Fruit fly (Drosophila melanogaster) whole organism, embryonic: ENCODE data around the gene CG10011.
A peak's percentile ranks its signal among the peaks of the same experiment; 100 is the strongest.

Experiments used
- ATbp ChIP-seq: fragments of 200-800 bp; sonication (Bioruptor generic); optimal IDR thresholded peaks from 2 replicates; lab custom pipeline; 2017; ENCODE audit warnings: missing biosample characterization, mild to moderate bottlenecking, missing genetic modification characterization, missing genetic modification reagents
- CG12219 ChIP-seq: fragments of 200-800 bp; sonication (Bioruptor generic); optimal IDR thresholded peaks from 3 replicates; lab custom pipeline; 2018; ENCODE audit warnings: missing biosample characterization, mild to moderate bottlenecking, missing genetic modification characterization
- CG12942 ChIP-seq: fragments of 200-800 bp; sonication (Bioruptor generic); optimal IDR thresholded peaks from 3 replicates; lab custom pipeline; 2016; ENCODE audit warnings: missing biosample characterization, missing genetic modification characterization
- CG13296 ChIP-seq: fragments of 200-800 bp; sonication (Bioruptor generic); optimal IDR thresholded peaks from 3 replicates; lab custom pipeline; 2018; ENCODE audit warnings: missing biosample characterization, mild to moderate bottlenecking, missing genetic modification characterization
- CG13624 ChIP-seq: fragments of 200-800 bp; sonication (Bioruptor generic); optimal IDR thresholded peaks from 2 replicates; lab custom pipeline; 2016; ENCODE audit warnings: missing biosample characterization, missing genetic modification characterization
- CG13894 ChIP-seq: fragments of 200-800 bp; sonication (Bioruptor generic); optimal IDR thresholded peaks from 3 replicates; lab custom pipeline; 2018; ENCODE audit warnings: missing biosample characterization, mild to moderate bottlenecking, missing genetic modification characterization, moderate library complexity
- CG1529 ChIP-seq: fragments of 200-800 bp; sonication (Bioruptor generic); optimal IDR thresholded peaks from 3 replicates; lab custom pipeline; 2018; ENCODE audit warnings: missing biosample characterization, missing genetic modification characterization
- CG15601 ChIP-seq: fragments of 200-800 bp; sonication (Bioruptor generic); optimal IDR thresholded peaks from 3 replicates; lab custom pipeline; 2019; ENCODE audit warnings: missing biosample characterization, mild to moderate bottlenecking, missing genetic modification characterization, moderate library complexity
- CG1647 ChIP-seq: fragments of 200-800 bp; sonication (Bioruptor generic); optimal IDR thresholded peaks from 3 replicates; lab custom pipeline; 2016; ENCODE audit warnings: missing biosample characterization, missing genetic modification characterization
- CG17568 ChIP-seq: fragments of 200-800 bp; sonication (Bioruptor generic); optimal IDR thresholded peaks from 2 replicates; lab custom pipeline; 2018; ENCODE audit warnings: missing biosample characterization, mild to moderate bottlenecking, missing genetic modification characterization, moderate library complexity
- CG1832 ChIP-seq: fragments of 200-800 bp; sonication (Bioruptor generic); optimal IDR thresholded peaks from 2 replicates; lab custom pipeline; 2017; ENCODE audit warnings: missing biosample characterization, mild to moderate bottlenecking, missing genetic modification characterization, inconsistent platforms
- CG18619 ChIP-seq: fragments of 200-800 bp; sonication (Bioruptor generic); optimal IDR thresholded peaks from 3 replicates; lab custom pipeline; 2017; ENCODE audit warnings: missing biosample characterization, mild to moderate bottlenecking, missing genetic modification characterization
- CG2202 ChIP-seq: fragments of 200-800 bp; sonication (Bioruptor generic); optimal IDR thresholded peaks from 2 replicates; lab custom pipeline; 2018; ENCODE audit warnings: missing biosample characterization, mild to moderate bottlenecking, missing genetic modification characterization
- CG2889 ChIP-seq: fragments of 200-800 bp; sonication (Bioruptor generic); IDR thresholded peaks from 3 replicates; pipeline ENCODE4 v1.3.6; 2022; ENCODE audit warnings: missing biosample characterization, missing genetic modification characterization
- CG30403 ChIP-seq: fragments of 200-800 bp; sonication (Bioruptor generic); optimal IDR thresholded peaks from 3 replicates; lab custom pipeline; 2016; ENCODE audit warnings: missing biosample characterization, missing genetic modification characterization
- CG31224 ChIP-seq: fragments of 200-800 bp; sonication (Bioruptor generic); IDR thresholded peaks from 2 replicates; pipeline ENCODE4 v1.3.6; 2022; ENCODE audit warnings: missing biosample characterization, missing genetic modification characterization
- CG33213 ChIP-seq: fragments of 200-800 bp; sonication (Bioruptor generic); optimal IDR thresholded peaks from 3 replicates; lab custom pipeline; 2016; ENCODE audit warnings: missing biosample characterization, missing genetic modification characterization
- CG42726 ChIP-seq: fragments of 200-800 bp; sonication (Bioruptor generic); IDR thresholded peaks from 2 replicates; pipeline ENCODE4 v1.3.6; 2022; ENCODE audit warnings: missing biosample characterization, missing genetic modification characterization; ENCODE audit not compliant: partially characterized antibody
- CG6689 ChIP-seq: fragments of 200-800 bp; sonication (Bioruptor generic); IDR thresholded peaks from 2 replicates; pipeline ENCODE4 v1.3.6; 2022; ENCODE audit warnings: missing biosample characterization, missing genetic modification characterization
- CG7745 ChIP-seq: fragments of 200-800 bp; sonication (Bioruptor generic); optimal IDR thresholded peaks from 2 replicates; lab custom pipeline; 2018; ENCODE audit warnings: missing biosample characterization, mild to moderate bottlenecking, missing genetic modification characterization, moderate library complexity
- CoRest ChIP-seq: fragments of 200-800 bp; sonication (Bioruptor generic); optimal IDR thresholded peaks from 3 replicates; lab custom pipeline; 2018; ENCODE audit warnings: missing biosample characterization, mild to moderate bottlenecking, missing genetic modification characterization, moderate library complexity
- E2f1 ChIP-seq: fragments of 200-800 bp; sonication (Bioruptor generic); IDR thresholded peaks from 2 replicates; pipeline ENCODE4 v1.3.6; 2022; ENCODE audit warnings: missing biosample characterization, missing genetic modification characterization
- HLH3B ChIP-seq: fragments of 200-800 bp; sonication (Bioruptor generic); IDR thresholded peaks from 2 replicates; pipeline ENCODE4 v1.3.6; 2022; ENCODE audit warnings: missing biosample characterization, missing genetic modification characterization
- HLHmδ ChIP-seq: fragments of 200-800 bp; sonication (Bioruptor generic); optimal IDR thresholded peaks from 2 replicates; lab custom pipeline; 2018; ENCODE audit warnings: missing biosample characterization, mild to moderate bottlenecking, missing genetic modification characterization, moderate library complexity
- Med ChIP-seq: fragments of 200-800 bp; sonication (Bioruptor generic); peaks from one replicate; lab custom pipeline; 2016; ENCODE audit warnings: missing biosample characterization, missing genetic modification characterization, mild to moderate bottlenecking, inconsistent platforms, moderate library complexity
- Nf-YB ChIP-seq: fragments of 200-800 bp; sonication (Bioruptor generic); optimal IDR thresholded peaks from 3 replicates; lab custom pipeline; 2019; ENCODE audit warnings: missing biosample characterization, mild to moderate bottlenecking, missing genetic modification characterization, moderate library complexity
- Nf-YC ChIP-seq: fragments of 200-800 bp; optimal IDR thresholded peaks from 3 replicates; lab custom pipeline; 2019; ENCODE audit warnings: missing biosample characterization, mild to moderate bottlenecking, missing genetic modification characterization, moderate library complexity
- NfI ChIP-seq: fragments of 200-800 bp; sonication (Bioruptor generic); optimal IDR thresholded peaks from 3 replicates; lab custom pipeline; 2018; ENCODE audit warnings: missing biosample characterization, mild to moderate bottlenecking, missing genetic modification characterization, moderate library complexity
- Poxn ChIP-seq: fragments of 200-800 bp; sonication (Bioruptor generic); IDR thresholded peaks from 2 replicates; pipeline ENCODE4 v1.3.6; 2022; ENCODE audit warnings: missing biosample characterization, missing genetic modification characterization
- Six4 ChIP-seq: fragments of 200-800 bp; sonication (Bioruptor generic); optimal IDR thresholded peaks from 2 replicates; lab custom pipeline; 2016; ENCODE audit warnings: missing biosample characterization, missing genetic modification characterization
- az2 ChIP-seq: fragments of 200-800 bp; sonication (Bioruptor generic); optimal IDR thresholded peaks from 3 replicates; lab custom pipeline; 2016; ENCODE audit warnings: missing biosample characterization, missing genetic modification characterization
- bigmax ChIP-seq: fragments of 200-800 bp; sonication (Bioruptor generic); optimal IDR thresholded peaks from 2 replicates; lab custom pipeline; 2018; ENCODE audit warnings: missing biosample characterization, mild to moderate bottlenecking, missing genetic modification characterization
- btn ChIP-seq: fragments of 200-800 bp; sonication (Bioruptor generic); optimal IDR thresholded peaks from 2 replicates; lab custom pipeline; 2016; ENCODE audit warnings: missing biosample characterization, missing genetic modification characterization
- caup ChIP-seq: fragments of 200-800 bp; sonication (Bioruptor generic); optimal IDR thresholded peaks from 3 replicates; lab custom pipeline; 2017; ENCODE audit warnings: missing biosample characterization, mild to moderate bottlenecking, missing genetic modification characterization, moderate library complexity; ENCODE audit not compliant: severe bottlenecking
- dmrt99B ChIP-seq: fragments of 200-800 bp; sonication (Bioruptor generic); optimal IDR thresholded peaks from 2 replicates; lab custom pipeline; 2018; ENCODE audit warnings: missing biosample characterization, mild to moderate bottlenecking, missing genetic modification characterization, moderate library complexity
- ewg ChIP-seq: fragments of 200-800 bp; sonication (Bioruptor generic); optimal IDR thresholded peaks from 3 replicates; lab custom pipeline; 2017; ENCODE audit warnings: mild to moderate bottlenecking, missing biosample characterization, missing genetic modification reagents, missing genetic modification characterization
- eyg ChIP-seq: fragments of 200-800 bp; sonication (Bioruptor generic); optimal IDR thresholded peaks from 3 replicates; lab custom pipeline; 2016; ENCODE audit warnings: missing biosample characterization, missing genetic modification characterization
- gsb-n ChIP-seq: fragments of 200-800 bp; sonication (Bioruptor generic); optimal IDR thresholded peaks from 3 replicates; lab custom pipeline; 2018; ENCODE audit warnings: missing biosample characterization, mild to moderate bottlenecking, missing genetic modification characterization
- ham ChIP-seq: fragments of 200-800 bp; sonication (Bioruptor generic); IDR thresholded peaks from 2 replicates; pipeline ENCODE4 v1.3.6; 2022; ENCODE audit warnings: missing biosample characterization, missing genetic modification characterization
- hb ChIP-seq: fragments of 200-800 bp; sonication (Bioruptor generic); IDR thresholded peaks from 3 replicates; pipeline ENCODE4 v1.3.6; 2022; ENCODE audit warnings: missing biosample characterization, missing genetic modification characterization; ENCODE audit not compliant: partially characterized antibody
- lola ChIP-seq, 3 experiments: fragments of >200 bp in 2 of 3; fragments of 200-800 bp in 1 of 3; sonication (Bioruptor generic) in 1 of 3; optimal IDR thresholded peaks; 2 replicates each; lab custom pipeline; 2017 to 2019; ENCODE audit warnings: missing biosample characterization in 3 of 3, missing genetic modification characterization in 3 of 3, mild to moderate bottlenecking in 1 of 3, moderate library complexity in 1 of 3
- luna ChIP-seq: fragments of 200-800 bp; sonication (Bioruptor generic); optimal IDR thresholded peaks from 2 replicates; lab custom pipeline; 2016; ENCODE audit warnings: missing biosample characterization, missing genetic modification characterization
- mld ChIP-seq: fragments of 200-800 bp; sonication (Bioruptor generic); IDR thresholded peaks from 3 replicates; pipeline ENCODE4 v1.3.6; 2022; ENCODE audit warnings: missing biosample characterization, missing genetic modification characterization; ENCODE audit not compliant: partially characterized antibody
- oc ChIP-seq: fragments of 200-800 bp; sonication (Bioruptor generic); optimal IDR thresholded peaks from 2 replicates; lab custom pipeline; 2018; ENCODE audit warnings: missing biosample characterization, mild to moderate bottlenecking, missing genetic modification characterization, moderate library complexity
- onecut ChIP-seq: fragments of 200-800 bp; sonication (Bioruptor generic); IDR thresholded peaks from 2 replicates; pipeline ENCODE4 v1.3.6; 2022; ENCODE audit warnings: missing biosample characterization, missing genetic modification characterization
- pita ChIP-seq: fragments of 200-800 bp; sonication (Bioruptor generic); optimal IDR thresholded peaks from 2 replicates; lab custom pipeline; 2017; ENCODE audit warnings: missing biosample characterization, mild to moderate bottlenecking, missing genetic modification characterization
- prd ChIP-seq, 3 experiments: fragments of >200 bp in 2 of 3; fragments of 200-800 bp in 1 of 3; sonication (Bioruptor generic) in 1 of 3; optimal IDR thresholded peaks in 2 of 3; IDR thresholded peaks in 1 of 3; 2 replicates in 2 of 3; 3 replicates in 1 of 3; pipeline versions ENCODE4 v1.3.6 to Lab custom; 2017 to 2022; ENCODE audit warnings: missing biosample characterization in 1 of 3, missing genetic modification characterization in 1 of 3
- ranshi ChIP-seq: fragments of 200-800 bp; sonication (Bioruptor generic); IDR thresholded peaks from 2 replicates; pipeline ENCODE4 v1.3.6; 2022; ENCODE audit warnings: missing biosample characterization, missing genetic modification characterization
- seq ChIP-seq: fragments of 200-800 bp; sonication (Bioruptor generic); IDR thresholded peaks from 2 replicates; pipeline ENCODE4 v1.3.6; 2022; ENCODE audit warnings: missing biosample characterization, missing genetic modification characterization
- tx ChIP-seq: fragments of 200-800 bp; sonication (Bioruptor generic); optimal IDR thresholded peaks from 2 replicates; lab custom pipeline; 2016; ENCODE audit warnings: missing biosample characterization, missing genetic modification characterization

Gene CG10011

DNA sequence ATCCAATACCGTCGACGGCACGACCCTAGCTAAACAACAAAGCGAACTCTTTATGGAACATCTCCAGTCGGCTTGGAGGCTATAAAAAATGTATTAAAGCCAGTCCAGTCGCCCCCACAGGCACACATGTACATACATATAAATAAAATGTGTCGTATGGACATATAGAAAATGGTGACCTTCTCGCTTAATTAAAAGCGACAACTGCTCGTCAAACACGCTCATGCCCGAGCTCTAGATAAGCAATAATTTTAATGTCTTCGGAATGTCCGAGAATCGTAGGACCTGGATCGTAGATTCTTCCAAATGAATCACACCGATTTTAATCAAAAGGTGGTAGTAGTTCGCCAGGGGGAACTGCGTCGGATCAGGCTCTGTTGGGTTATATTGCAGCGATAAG is 54.9 kb downstream of the CG10011 start:
- TF ChIP-seq dmrt99B = no peak
- peak; percentile 62 for TF ChIP-seq CG7745

- no peak for TF ChIP-seq caup (GFP tag; lab: Kevin White, UChicago)
- no peak for TF ChIP-seq E2f1 (GFP tag; lab: Robert Waterston, UW)
- no peak for TF ChIP-seq Six4 (GFP tag; lab: Kevin White, UChicago)
- no peak for TF ChIP-seq btn (GFP tag; lab: Kevin White, UChicago)
- TF ChIP-seq tx (GFP tag; lab: Kevin White, UChicago) = no peak
- TF ChIP-seq CG33213 (GFP tag; lab: Kevin White, UChicago) = no peak
- no peak for TF ChIP-seq ranshi (GFP tag; lab: Robert Waterston, UW)
- no peak for TF ChIP-seq CG13894 (tag; lab: Kevin White, UChicago)
- TF ChIP-seq Nf-YB (GFP tag; lab: Kevin White, UChicago) = peak; percentile 62
- TF ChIP-seq CG18619 (GFP tag; lab: Kevin White, UChicago) = no peak
- TF ChIP-seq ewg (GFP tag; lab: Kevin White, UChicago) = peak; percentile 59
- no peak for TF ChIP-seq NfI (GFP tag; lab: Kevin White, UChicago)
- TF ChIP-seq seq (GFP tag; lab: Robert Waterston, UW) = peak; percentile 21; the same call in 1 of the 2 replicates
- TF ChIP-seq CG2202 (tag; lab: Kevin White, UChicago) = no peak
- no peak for TF ChIP-seq HLH3B (GFP tag; lab: Robert Waterston, UW)
- no peak for TF ChIP-seq CG13296 (GFP tag; lab: Kevin White, UChicago)
- TF ChIP-seq prd (optimal IDR thresholded peaks at IDR 0.05; lab: Kevin White, UChicago) = no peak
- no peak for TF ChIP-seq prd (GFP tag; IDR thresholded peaks at IDR 0.05; lab: Robert Waterston, UW)
- TF ChIP-seq az2 (GFP tag; lab: Kevin White, UChicago) = no peak
- no peak for TF ChIP-seq ATbp
- TF ChIP-seq CG13624 (GFP tag; lab: Kevin White, UChicago) = no peak
- no peak for TF ChIP-seq CG12942
- TF ChIP-seq CG30403 = no peak
- TF ChIP-seq Nf-YC (tag; lab: Kevin White, UChicago) = peak; percentile 80
- no peak for TF ChIP-seq CG6689 (GFP tag; lab: Robert Waterston, UW)
- no peak for TF ChIP-seq hb
- no peak for TF ChIP-seq CG1832
- TF ChIP-seq CG1529 (GFP tag; lab: Kevin White, UChicago) = no peak
- no peak for TF ChIP-seq CG1647 (GFP tag; lab: Kevin White, UChicago)
- peak; percentile 37 for TF ChIP-seq onecut (GFP tag; lab: Robert Waterston, UW)
- TF ChIP-seq lola (GFP tag; optimal IDR thresholded peaks at IDR 0.05; lab: Kevin White, UChicago) = no peak
- no peak for TF ChIP-seq ham (GFP tag; lab: Robert Waterston, UW)
- no peak for TF ChIP-seq pita
- TF ChIP-seq mld = no peak
- TF ChIP-seq bigmax (GFP tag; lab: Kevin White, UChicago) = no peak
These were observed 55.4 kb downstream of the CG10011 start for dm6 chr3R:28579501-28579900.

- TF ChIP-seq CoRest (tag; lab: Kevin White, UChicago) (no peak), CG15601 (tag; lab: Kevin White, UChicago) (no peak), eyg (no peak), CG42726 (no peak), HLHmδ (GFP tag; lab: Kevin White, UChicago) (no peak), ATbp (no peak), gsb-n (peak; percentile 41), Poxn (GFP tag; lab: Robert Waterston, UW) (no peak), luna (GFP tag; lab: Kevin White, UChicago) (no peak), CG31224 (GFP tag; lab: Robert Waterston, UW) (no peak), CG17568 (no peak), CG12219 (GFP tag; lab: Kevin White, UChicago) (no peak), Med (GFP tag; lab: Kevin White, UChicago) (peak; percentile 26), oc (tag; lab: Kevin White, UChicago) (peak; percentile 64), CG2889 (GFP tag; lab: Robert Waterston, UW) (no peak)
These were observed 58.1 kb downstream of the CG10011 start for dm6 chr3R:28576838-28577237.
